Fruit fly (Drosophila melanogaster): ENCODE measurements around the gene Uxs.

Gene Uxs

dm6 chr3L:8219687-8220086 lies 39.0 kb downstream of the Uxs start:
- no peak for TF ChIP-seq CG17801 (GFP tag; optimal IDR thresholded peaks at IDR 0.05; ENCODE audit: partially characterized antibody)

- no peak for TF ChIP-seq CG17801 (GFP tag; optimal IDR thresholded peaks at IDR 0.05; ENCODE audit: partially characterized antibody)
Observed at dm6 chr3L:8221835-8222234, 41.1 kb downstream of the Uxs start, which contains the start of gene CG13678. Gene CG13678, plus strand, starts transcription at chr3L:8222141.

dm6 chr3L:8228924-8229323 lies 48.2 kb downstream of the Uxs start, which contains the start of gene eIF4E3:
Gene eIF4E3, plus strand, starts transcription at chr3L:8229224.
- no peak for TF ChIP-seq CG17801 (GFP tag; optimal IDR thresholded peaks at IDR 0.05; ENCODE audit: partially characterized antibody)

Data from ovary, adult (tissue).